Fruit fly (Drosophila melanogaster) S2 (cell line): ENCODE data around the gene Hrb27C.
A peak's percentile ranks its signal among the peaks of the same experiment; 100 is the strongest.

Source experiments
- CG8478 ChIP-seq: fragments of >200 bp; optimal IDR thresholded peaks from 2 replicates; lab custom pipeline; 2018
- CTCF ChIP-seq, 2 experiments: fragments of >200 bp; optimal IDR thresholded peaks; 2 replicates each; lab custom pipeline; 2018

DNA sequence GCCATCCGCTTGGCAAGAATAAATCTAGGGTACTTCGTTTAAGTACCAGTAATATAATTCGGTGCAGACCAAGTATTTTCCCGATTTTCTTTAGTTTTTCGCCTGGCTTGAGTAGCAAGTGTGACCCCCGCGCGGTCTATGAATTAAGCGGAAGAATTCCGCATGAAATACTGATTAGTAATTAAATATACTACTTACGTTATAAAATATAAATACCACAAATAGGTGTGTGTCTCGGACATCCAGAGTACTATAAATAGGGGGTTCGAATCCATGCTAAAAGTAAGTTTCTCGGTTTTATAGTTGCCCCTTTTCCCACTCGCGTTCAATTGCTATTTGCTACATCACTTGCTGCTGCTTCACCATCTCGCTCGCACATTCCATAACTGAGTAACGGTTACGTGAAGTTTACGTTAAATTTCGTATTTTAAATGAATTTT lies 51.1 kb downstream of the Hrb27C start, which contains the start of gene snRNP-U1-70K:
- TF ChIP-seq CG8478 (lab: Kevin White, UChicago) (no peak), CTCF (optimal IDR thresholded peaks at IDR 0.05; lab: Kevin White, UChicago) (peak; percentile 38 to 72)
